Fruit fly (Drosophila melanogaster): ENCODE results near the gene CG42813.
A peak's percentile ranks its signal among the peaks of the same experiment; 100 is the strongest.

CG42813 gene

DNA sequence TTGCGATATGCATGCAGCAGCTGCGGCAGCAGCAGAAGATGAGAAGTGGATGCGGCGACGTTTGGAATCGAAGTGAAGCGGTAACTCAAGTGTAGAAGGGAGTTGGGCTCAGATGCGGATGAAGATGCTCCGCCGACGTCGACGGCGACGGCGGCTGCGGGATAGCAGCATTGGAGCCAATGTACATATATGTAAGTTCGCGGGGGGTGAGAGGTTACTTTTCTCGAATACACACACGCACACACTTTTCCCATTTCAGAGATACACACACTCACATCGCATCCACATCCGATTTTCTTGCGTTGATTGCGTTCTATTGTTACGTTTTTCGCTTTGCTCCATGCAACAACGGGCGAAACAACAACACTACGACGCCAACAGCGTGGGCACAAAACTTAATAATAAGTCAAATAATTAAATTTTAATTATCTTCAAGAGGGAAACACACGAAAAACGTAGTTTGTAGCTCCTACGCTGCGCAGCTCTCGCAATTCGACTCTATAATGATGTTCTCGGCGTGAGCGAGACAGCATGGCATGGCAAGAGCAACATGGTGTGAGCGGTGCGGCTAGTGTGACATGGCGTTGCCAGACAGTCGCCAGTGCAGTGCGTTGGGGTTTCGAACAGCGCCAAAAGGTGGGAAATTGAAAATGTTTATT, 16.5 kb upstream of the CG42813 start, which contains the start of gene CG18766 (continued):
- TF ChIP-seq Side (GFP tag; optimal IDR thresholded peaks at IDR 0.05) (peak; percentile 36), p53 (GFP tag; optimal IDR thresholded peaks at IDR 0.05) (no peak), ash1 (GFP tag; optimal IDR thresholded peaks at IDR 0.05) (no peak), CG43689 (GFP tag; IDR thresholded peaks at IDR 0.05) (no peak), CG1647 (GFP tag; optimal IDR thresholded peaks at IDR 0.05) (no peak), zen (tag; optimal IDR thresholded peaks at IDR 0.05) (peak; percentile 55), gcm2 (GFP tag; optimal IDR thresholded peaks at IDR 0.05) (no peak), CG11696 (GFP tag; IDR thresholded peaks at IDR 0.05) (no peak), disco-r (GFP tag; optimal IDR thresholded peaks at IDR 0.05) (no peak), fd64A (GFP tag; optimal IDR thresholded peaks at IDR 0.05) (no peak), CG12155 (GFP tag; optimal IDR thresholded peaks at IDR 0.05) (no peak), lola (GFP tag; optimal IDR thresholded peaks at IDR 0.05) (no peak), odd (GFP tag; optimal IDR thresholded peaks at IDR 0.05) (no peak), CG32532 (GFP tag; IDR thresholded peaks at IDR 0.05) (no peak; the same call in 1 of the 2 replicates), CG3407 (GFP tag; optimal IDR thresholded peaks at IDR 0.05) (no peak), Nf-YC (tag; optimal IDR thresholded peaks at IDR 0.05) (peak; percentile 73), knrl (GFP tag; IDR thresholded peaks at IDR 0.05; ENCODE audit: partially characterized antibody) (peak; percentile 24; the same call in 1 of the 3 replicates), tx (GFP tag; optimal IDR thresholded peaks at IDR 0.05) (no peak), CTCF (GFP tag; optimal IDR thresholded peaks at IDR 0.05) (peak; percentile 73), zfh2 (GFP tag; optimal IDR thresholded peaks at IDR 0.05) (no peak), CG10959 (GFP tag; IDR thresholded peaks at IDR 0.05) (no peak), CG4282 (GFP tag; optimal IDR thresholded peaks at IDR 0.05) (no peak), CG3163 (GFP tag; optimal IDR thresholded peaks at IDR 0.05) (no peak), Gsc (GFP tag; IDR thresholded peaks at IDR 0.05) (no peak), Elba2 (GFP tag; optimal IDR thresholded peaks at IDR 0.05) (no peak), Pdp1 (GFP tag; optimal IDR thresholded peaks at IDR 0.05) (peak in 1 of 2 experiments; percentile 57), salm (tag; optimal IDR thresholded peaks at IDR 0.05) (no peak), zf30C (GFP tag; optimal IDR thresholded peaks at IDR 0.05) (no peak), dati (GFP tag; IDR thresholded peaks at IDR 0.05) (no peak), HLH3B (GFP tag; IDR thresholded peaks at IDR 0.05) (no peak), Ptx1 (GFP tag; IDR thresholded peaks at IDR 0.05) (peak; percentile 28; the same call in 1 of the 2 replicates), CG1602 (GFP tag; optimal IDR thresholded peaks at IDR 0.05) (no peak), eyg (GFP tag; optimal IDR thresholded peaks at IDR 0.05) (no peak), BEAF-32 (GFP tag; optimal IDR thresholded peaks at IDR 0.05) (peak; percentile 41), chn (GFP tag; optimal IDR thresholded peaks at IDR 0.05) (peak; percentile 60), Deaf1 (tag; optimal IDR thresholded peaks at IDR 0.05) (no peak), fd3F (GFP tag; optimal IDR thresholded peaks at IDR 0.05) (no peak), CG30403 (GFP tag; optimal IDR thresholded peaks at IDR 0.05) (peak; percentile 19), CG6791 (GFP tag; IDR thresholded peaks at IDR 0.05; ENCODE audit: partially characterized antibody) (peak; percentile 28; the same call in 1 of the 3 replicates), pros (GFP tag; optimal IDR thresholded peaks at IDR 0.05) (peak; percentile 4), E2f1 (GFP tag; IDR thresholded peaks at IDR 0.05) (0 out of 2 replicates have a peak, but pooled peaks have one; percentile 20), Lpt (GFP tag; optimal IDR thresholded peaks at IDR 0.05) (no peak), oc (tag; optimal IDR thresholded peaks at IDR 0.05) (no peak), Nf-YB (GFP tag; optimal IDR thresholded peaks at IDR 0.05) (no peak), kni (GFP tag; optimal IDR thresholded peaks at IDR 0.05) (no peak), Antp (GFP tag; optimal IDR thresholded peaks at IDR 0.05) (peak; percentile 49), CG11456 (GFP tag; IDR thresholded peaks at IDR 0.05) (0 out of 3 replicates have a peak, but pooled peaks have one; percentile 6), Fer1 (GFP tag; optimal IDR thresholded peaks at IDR 0.05) (no peak), CG12299 (tag; optimal IDR thresholded peaks at IDR 0.05) (no peak), CG17361 (GFP tag; IDR thresholded peaks at IDR 0.05) (peak; percentile 33; the same call in 1 of the 3 replicates), CG30020 (tag; optimal IDR thresholded peaks at IDR 0.05) (no peak)
